Fruit fly (Drosophila melanogaster) whole organism, prepupa: ENCODE data around the gene Rcd2.

Source experiments
- CG11294 ChIP-seq: fragments of 200-800 bp; sonication (Bioruptor generic); IDR thresholded peaks from 2 replicates; pipeline ENCODE4 v1.3.6; 2022; ENCODE audit warnings: missing biosample characterization, missing genetic modification characterization
- CG11762 ChIP-seq: fragments of 200-800 bp; sonication (Bioruptor generic); optimal IDR thresholded peaks from 3 replicates; lab custom pipeline; 2016; ENCODE audit warnings: missing biosample characterization, missing genetic modification characterization; ENCODE audit not compliant: insufficient read depth
- CG6808 ChIP-seq: fragments of 200-800 bp; sonication (Bioruptor generic); optimal IDR thresholded peaks from 3 replicates; lab custom pipeline; 2017; ENCODE audit warnings: missing biosample characterization, missing genetic modification characterization, mild to moderate bottlenecking, moderate library complexity, missing genetic modification reagents
- CG8632 ChIP-seq: fragments of 200-800 bp; sonication (Bioruptor generic); optimal IDR thresholded peaks from 3 replicates; lab custom pipeline; 2016; ENCODE audit warnings: missing biosample characterization, missing genetic modification characterization
- Hr39 ChIP-seq: fragments of 200-800 bp; sonication (Bioruptor generic); optimal IDR thresholded peaks from 2 replicates; lab custom pipeline; 2016; ENCODE audit warnings: missing biosample characterization, missing genetic modification characterization
- vri ChIP-seq: fragments of 200-800 bp; sonication (Bioruptor generic); optimal IDR thresholded peaks from 3 replicates; lab custom pipeline; 2016; ENCODE audit warnings: missing biosample characterization, mild to moderate bottlenecking, missing genetic modification characterization

dm6 chr3L:20517179-20517834 lies 22.9 kb downstream of the Rcd2 start:
- TF ChIP-seq CG8632 (GFP tag; lab: Kevin White, UChicago) (no peak), CG6808 (GFP tag; lab: Kevin White, UChicago) (no peak), CG11762 (GFP tag; lab: Kevin White, UChicago) (no peak), vri (GFP tag; lab: Kevin White, UChicago) (peak; percentile 64), CG11294 (no peak), Hr39 (GFP tag; lab: Kevin White, UChicago) (no peak)
